Worm (Caenorhabditis elegans) whole organism, L1 larva: Measurements from ENCODE around the gene T13H10.2.

ENCODE experiments used
- blmp-1 ChIP-seq: fragments of 150-350 bp; optimal IDR thresholded peaks from 2 replicates; lab custom pipeline; 2014; ENCODE audit warnings: missing biosample characterization, missing genetic modification characterization
- dpl-1 ChIP-seq, 3 experiments: fragments of 150-350 bp in 2 of 3; sonication (generic microtip) in 1 of 3; optimal IDR thresholded peaks; 2 replicates each; lab custom pipeline; 2014 to 2017; ENCODE audit warnings: missing biosample characterization in 3 of 3, missing genetic modification characterization in 3 of 3, missing genetic modification reagents in 3 of 3
- elt-2 ChIP-seq: sonication (generic microtip); optimal IDR thresholded peaks from 2 replicates; lab custom pipeline; 2016; ENCODE audit warnings: missing genetic modification characterization, mild to moderate bottlenecking, inconsistent platforms, missing compliant biosample characterization, missing genetic modification reagents
- jun-1 ChIP-seq: fragments of 150-350 bp; optimal IDR thresholded peaks from 2 replicates; lab custom pipeline; 2014; ENCODE audit warnings: missing biosample characterization, missing genetic modification reagents, missing genetic modification characterization
- snpc-4 ChIP-seq: fragments of 150-350 bp; optimal IDR thresholded peaks from 2 replicates; lab custom pipeline; 2014; ENCODE audit warnings: missing biosample characterization, missing genetic modification characterization

ce11 chrIV:10001748-10002147 is 37.7 kb downstream of the T13H10.2 start, which contains the start of gene C47E12.3:
- no peak for TF ChIP-seq blmp-1 (tag; lab: Kevin White, UChicago)
- no peak for TF ChIP-seq elt-2 (tag; lab: Kevin White, UChicago)
- TF ChIP-seq dpl-1 (GFP tag; optimal IDR thresholded peaks at IDR 0.05; lab: Kevin White, UChicago), result no peak
- no peak for TF ChIP-seq jun-1 (tag; lab: Kevin White, UChicago)
- TF ChIP-seq snpc-4 (tag; lab: Kevin White, UChicago), result no peak
